Fruit fly (Drosophila melanogaster): ENCODE data around the gene CG2528.

Gene CG2528

DNA sequence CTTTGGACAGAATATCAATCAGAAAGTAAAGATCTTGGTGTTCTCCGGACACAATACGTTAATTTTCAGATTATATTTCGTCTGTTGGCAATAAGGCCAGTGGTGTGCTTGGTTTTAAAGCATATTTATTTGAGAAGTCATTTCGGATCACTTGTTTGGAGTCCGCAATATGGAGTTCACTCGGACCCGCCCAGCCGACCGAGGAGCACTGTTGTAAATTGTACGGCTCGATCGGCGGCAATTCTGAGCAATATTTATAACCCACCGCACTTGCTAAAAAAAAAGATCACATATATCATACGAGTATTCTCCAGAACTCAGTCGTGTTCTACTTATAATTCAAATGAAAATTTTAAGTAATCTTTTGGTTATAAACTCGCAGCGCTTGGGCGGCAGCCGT, 22.2 kb upstream of the CG2528 start, which contains the start of gene CG31693:
Gene CG31693 (plus strand): TSS at position 301 of the 400 bp plus-strand sequence.
- no peak for TF ChIP-seq Hr83 (GFP tag; optimal IDR thresholded peaks at IDR 0.05; ENCODE audit: poor library complexity, severe bottlenecking)
- TF ChIP-seq Rel (GFP tag; optimal IDR thresholded peaks at IDR 0.05): no peak
- TF ChIP-seq Rel (tag; optimal IDR thresholded peaks at IDR 0.05): no peak
- TF ChIP-seq Abd-B (GFP tag; optimal IDR thresholded peaks at IDR 0.05): no peak
- TF ChIP-seq OdsH (GFP tag; optimal IDR thresholded peaks at IDR 0.05): no peak
- TF ChIP-seq h (GFP tag; optimal IDR thresholded peaks at IDR 0.05): no peak
- TF ChIP-seq Vsx2 (GFP tag; optimal IDR thresholded peaks at IDR 0.05; ENCODE audit: partially characterized antibody): no peak
- no peak for TF ChIP-seq brk (GFP tag; optimal IDR thresholded peaks at IDR 0.05)
- TF ChIP-seq woc (GFP tag; optimal IDR thresholded peaks at IDR 0.05): no peak
- TF ChIP-seq tai (GFP tag; optimal IDR thresholded peaks at IDR 0.05): no peak
- TF ChIP-seq Jra (GFP tag; optimal IDR thresholded peaks at IDR 0.05): no peak
- TF ChIP-seq dl (GFP tag; optimal IDR thresholded peaks at IDR 0.05; ENCODE audit: insufficient read depth in 1 of 2, partially characterized antibody in 2 of 2): no peak
- no peak for TF ChIP-seq sv (GFP tag; optimal IDR thresholded peaks at IDR 0.05)
- TF ChIP-seq Hr78 (GFP tag; optimal IDR thresholded peaks at IDR 0.05): no peak

dm6 chr2L:21993377-21993776, 644 bp upstream of the CG2528 start:
- TF ChIP-seq Vsx2 (GFP tag; optimal IDR thresholded peaks at IDR 0.05; ENCODE audit: partially characterized antibody) (no peak), h (GFP tag; optimal IDR thresholded peaks at IDR 0.05) (peak; percentile 25), br (GFP tag; optimal IDR thresholded peaks at IDR 0.05) (no peak), jim (GFP tag; optimal IDR thresholded peaks at IDR 0.05) (no peak), Hr83 (GFP tag; optimal IDR thresholded peaks at IDR 0.05; ENCODE audit: poor library complexity, severe bottlenecking) (no peak), CG32264 (GFP tag; optimal IDR thresholded peaks at IDR 0.05) (no peak), dl (GFP tag; optimal IDR thresholded peaks at IDR 0.05; ENCODE audit: insufficient read depth in 1 of 2, partially characterized antibody in 2 of 2) (no peak), Dif (GFP tag; optimal IDR thresholded peaks at IDR 0.05; ENCODE audit: partially characterized antibody) (no peak), Hr78 (GFP tag; optimal IDR thresholded peaks at IDR 0.05) (no peak), dsf (GFP tag; optimal IDR thresholded peaks at IDR 0.05; ENCODE audit: borderline replicate concordance) (no peak), sv (GFP tag; optimal IDR thresholded peaks at IDR 0.05) (no peak), fru (GFP tag; optimal IDR thresholded peaks at IDR 0.05) (peak; percentile 49), Jra (GFP tag; optimal IDR thresholded peaks at IDR 0.05) (no peak), Mio (GFP tag; optimal IDR thresholded peaks at IDR 0.05) (no peak), Sp1 (GFP tag; optimal IDR thresholded peaks at IDR 0.05) (no peak), sage (GFP tag; optimal IDR thresholded peaks at IDR 0.05) (no peak), lola (GFP tag; optimal IDR thresholded peaks at IDR 0.05) (no peak), brk (GFP tag; optimal IDR thresholded peaks at IDR 0.05) (no peak), usp (GFP tag; optimal IDR thresholded peaks at IDR 0.05) (no peak), CrebA (GFP tag; optimal IDR thresholded peaks at IDR 0.05; ENCODE audit: borderline replicate concordance) (no peak), woc (GFP tag; optimal IDR thresholded peaks at IDR 0.05) (peak; percentile 4), psq (GFP tag; optimal IDR thresholded peaks at IDR 0.05) (no peak), ey (GFP tag; optimal IDR thresholded peaks at IDR 0.05) (no peak), CG9705 (GFP tag; optimal IDR thresholded peaks at IDR 0.05) (no peak), foxo (GFP tag; optimal IDR thresholded peaks at IDR 0.05) (peak in 1 of 2 experiments; percentile 30), rgr (GFP tag; optimal IDR thresholded peaks at IDR 0.05) (no peak), dmrt93B (GFP tag; optimal IDR thresholded peaks at IDR 0.05) (no peak), Hnf4 (GFP tag; optimal IDR thresholded peaks at IDR 0.05) (no peak), tai (GFP tag; optimal IDR thresholded peaks at IDR 0.05) (no peak), pan (optimal IDR thresholded peaks at IDR 0.05) (no peak), Abd-B (GFP tag; optimal IDR thresholded peaks at IDR 0.05) (no peak), Rel (GFP tag; optimal IDR thresholded peaks at IDR 0.05) (no peak), Rel (tag; optimal IDR thresholded peaks at IDR 0.05) (no peak), OdsH (GFP tag; optimal IDR thresholded peaks at IDR 0.05) (peak; percentile 31), N (GFP tag; optimal IDR thresholded peaks at IDR 0.05) (no peak), Dfd (GFP tag; optimal IDR thresholded peaks at IDR 0.05) (no peak), GATAd (GFP tag; optimal IDR thresholded peaks at IDR 0.05) (no peak), HLH106 (tag; optimal IDR thresholded peaks at IDR 0.05) (peak; percentile 15), Myc (optimal IDR thresholded peaks at IDR 0.05) (no peak)

Measured in whole organism, wandering third instar larva.